Worm (Caenorhabditis elegans): ENCODE results near the gene C50B6.7.

Gene C50B6.7

ce11 chrV:13273302-13273701 is 51.5 kb downstream of the C50B6.7 start:
- TF ChIP-seq egl-27 (tag; optimal IDR thresholded peaks at IDR 0.05) (no peak), elt-2 (tag; optimal IDR thresholded peaks at IDR 0.05) (peak; percentile 54)
